Worm (Caenorhabditis elegans) whole organism, L4 larva: ENCODE data around the gene inx-11.

Experiments
- F26F4.8 ChIP-seq: fragments of 200-800 bp; sonication (Bioruptor generic); conservative IDR thresholded peaks from 2 replicates; pipeline ENCODE4 v1.3.6; 2022; ENCODE audit warnings: missing genetic modification characterization, missing compliant biosample characterization
- F37D6.2 ChIP-seq: sonication (generic microtip); optimal IDR thresholded peaks from 2 replicates; lab custom pipeline; 2016; ENCODE audit warnings: mild to moderate bottlenecking, missing genetic modification characterization, missing compliant biosample characterization
- F49E8.2 ChIP-seq: sonication (generic microtip); optimal IDR thresholded peaks from 2 replicates; lab custom pipeline; 2016; ENCODE audit warnings: missing compliant biosample characterization, mild to moderate bottlenecking, missing genetic modification characterization, borderline replicate concordance
- R02D3.7 ChIP-seq: fragments of 150-350 bp; sonication (generic microtip); optimal IDR thresholded peaks from 3 replicates; lab custom pipeline; 2014; ENCODE audit warnings: missing biosample characterization, missing genetic modification characterization
- T20F7.1 ChIP-seq: fragments of 200-800 bp; sonication (Bioruptor generic); optimal IDR thresholded peaks from 2 replicates; lab custom pipeline; 2018; ENCODE audit warnings: mild to moderate bottlenecking, missing genetic modification characterization, missing compliant biosample characterization
- ZK546.5 ChIP-seq, 2 experiments: sonication (generic microtip); optimal IDR thresholded peaks; 2 replicates each; lab custom pipeline; 2017; ENCODE audit warnings: missing biosample characterization in 2 of 2, missing genetic modification characterization in 2 of 2
- ama-1 ChIP-seq: fragments of 150-350 bp; optimal IDR thresholded peaks from 2 replicates; lab custom pipeline; 2014; ENCODE audit warnings: inconsistent platforms, mixed read lengths
- arid-1 ChIP-seq: fragments of 200-800 bp; sonication (Bioruptor generic); conservative IDR thresholded peaks from 2 replicates; pipeline ENCODE4 v1.3.6; 2022; ENCODE audit warnings: missing genetic modification reagents, missing genetic modification characterization, missing compliant biosample characterization
- ceh-32 ChIP-seq: sonication (generic microtip); optimal IDR thresholded peaks from 2 replicates; lab custom pipeline; 2016; ENCODE audit warnings: mild to moderate bottlenecking, missing genetic modification characterization, missing compliant biosample characterization; ENCODE audit not compliant: poor library complexity
- ces-1 ChIP-seq: fragments of 150-350 bp; sonication (generic microtip); optimal IDR thresholded peaks from 4 replicates; lab custom pipeline; 2014; ENCODE audit warnings: missing biosample characterization, missing genetic modification reagents, missing genetic modification characterization
- dmd-6 ChIP-seq: fragments of 200-800 bp; sonication (Bioruptor generic); IDR thresholded peaks from 2 replicates; pipeline ENCODE4 v1.3.6; 2022; ENCODE audit warnings: missing genetic modification reagents, missing genetic modification characterization, missing compliant biosample characterization
- duxl-1 ChIP-seq: sonication (generic microtip); optimal IDR thresholded peaks from 2 replicates; lab custom pipeline; 2016; ENCODE audit warnings: mild to moderate bottlenecking, missing genetic modification characterization, moderate library complexity, missing compliant biosample characterization; ENCODE audit not compliant: poor library complexity
- egl-27 ChIP-seq: sonication (generic microtip); optimal IDR thresholded peaks from 3 replicates; lab custom pipeline; 2017; ENCODE audit warnings: missing biosample characterization, missing genetic modification reagents, missing genetic modification characterization
- fos-1 ChIP-seq: fragments of 150-350 bp; optimal IDR thresholded peaks from 2 replicates; lab custom pipeline; 2014; ENCODE audit warnings: missing biosample characterization, missing genetic modification characterization
- gei-8 ChIP-seq: fragments of 200-800 bp; sonication (Bioruptor generic); optimal IDR thresholded peaks from 2 replicates; lab custom pipeline; 2018; ENCODE audit warnings: mild to moderate bottlenecking, missing genetic modification characterization, missing compliant biosample characterization
- hlh-11 ChIP-seq: fragments of 200-800 bp; sonication (Bioruptor generic); optimal IDR thresholded peaks from 2 replicates; lab custom pipeline; 2018; ENCODE audit warnings: mild to moderate bottlenecking, missing genetic modification characterization, missing compliant biosample characterization
- hlh-30 ChIP-seq: sonication (generic microtip); optimal IDR thresholded peaks from 2 replicates; lab custom pipeline; 2017; ENCODE audit warnings: antibody characterized with exemption, mild to moderate bottlenecking, missing genetic modification characterization, missing compliant biosample characterization; ENCODE audit not compliant: insufficient read depth
- lim-7 ChIP-seq: fragments of 200-800 bp; sonication (Bioruptor generic); IDR thresholded peaks from 2 replicates; pipeline ENCODE4 v1.3.6; 2022; ENCODE audit warnings: missing genetic modification characterization, missing compliant biosample characterization
- lin-15B ChIP-seq: fragments of 150-350 bp; sonication (generic microtip); optimal IDR thresholded peaks from 3 replicates; lab custom pipeline; 2014; ENCODE audit warnings: missing biosample characterization, missing genetic modification characterization
- lin-29 ChIP-seq: fragments of 200-800 bp; sonication (Bioruptor generic); IDR thresholded peaks from 2 replicates; pipeline ENCODE4 v1.3.6; 2022; ENCODE audit warnings: missing genetic modification reagents, missing genetic modification characterization, missing compliant biosample characterization
- lin-38 ChIP-seq: fragments of 200-800 bp; sonication (Bioruptor generic); IDR thresholded peaks from 2 replicates; pipeline ENCODE4 v1.3.6; 2022; ENCODE audit warnings: missing genetic modification reagents, missing genetic modification characterization, missing compliant biosample characterization
- madf-9 ChIP-seq: fragments of 200-800 bp; sonication (Bioruptor generic); conservative IDR thresholded peaks from 2 replicates; pipeline ENCODE4 v1.3.6; 2022; ENCODE audit warnings: missing genetic modification reagents, missing genetic modification characterization, missing compliant biosample characterization
- mxl-2 ChIP-seq: fragments of 200-800 bp; sonication (Bioruptor generic); conservative IDR thresholded peaks from 2 replicates; pipeline ENCODE4 v1.3.6; 2022; ENCODE audit warnings: missing genetic modification reagents, missing genetic modification characterization, missing compliant biosample characterization
- nhr-10 ChIP-seq: fragments of 150-350 bp; optimal IDR thresholded peaks from 2 replicates; lab custom pipeline; 2014; ENCODE audit warnings: missing biosample characterization, missing genetic modification characterization
- nhr-25 ChIP-seq: sonication (generic microtip); optimal IDR thresholded peaks from 2 replicates; lab custom pipeline; 2017; ENCODE audit warnings: missing genetic modification characterization, mild to moderate bottlenecking, missing compliant biosample characterization, antibody characterized with exemption, moderate library complexity, borderline replicate concordance; ENCODE audit not compliant: insufficient read depth
- nhr-28 ChIP-seq: fragments of 150-350 bp; optimal IDR thresholded peaks from 2 replicates; lab custom pipeline; 2014; ENCODE audit warnings: missing biosample characterization, missing genetic modification characterization
- nhr-41 ChIP-seq: fragments of 200-800 bp; sonication (Bioruptor generic); IDR thresholded peaks from 2 replicates; pipeline ENCODE4 v1.3.6; 2022; ENCODE audit warnings: missing genetic modification reagents, missing genetic modification characterization, missing compliant biosample characterization
- nhr-48 ChIP-seq: sonication (generic microtip); optimal IDR thresholded peaks from 2 replicates; lab custom pipeline; 2016; ENCODE audit warnings: mild to moderate bottlenecking, missing genetic modification characterization, missing compliant biosample characterization
- nhr-6 ChIP-seq: fragments of 150-350 bp; optimal IDR thresholded peaks from 2 replicates; lab custom pipeline; 2014; ENCODE audit warnings: missing biosample characterization, missing genetic modification characterization
- nhr-77 ChIP-seq: fragments of 150-350 bp; optimal IDR thresholded peaks from 2 replicates; lab custom pipeline; 2014; ENCODE audit warnings: missing biosample characterization, missing genetic modification characterization
- pqm-1 ChIP-seq: sonication (generic microtip); optimal IDR thresholded peaks from 2 replicates; lab custom pipeline; 2017; ENCODE audit warnings: missing biosample characterization, missing genetic modification characterization
- saeg-2 ChIP-seq: fragments of 200-800 bp; sonication (Bioruptor generic); IDR thresholded peaks from 2 replicates; pipeline ENCODE4 v1.3.6; 2022; ENCODE audit warnings: missing genetic modification reagents, missing genetic modification characterization, missing compliant biosample characterization
- sdz-12 ChIP-seq: fragments of 200-800 bp; sonication (Bioruptor generic); optimal IDR thresholded peaks from 2 replicates; lab custom pipeline; 2018; ENCODE audit warnings: mild to moderate bottlenecking, missing genetic modification characterization, missing compliant biosample characterization
- set-16 ChIP-seq: fragments of 200-800 bp; sonication (Bioruptor generic); IDR thresholded peaks from 2 replicates; pipeline ENCODE4 v1.3.6; 2022; ENCODE audit warnings: missing genetic modification reagents, missing genetic modification characterization, missing compliant biosample characterization
- snpc-4 ChIP-seq: fragments of 150-350 bp; optimal IDR thresholded peaks from 2 replicates; lab custom pipeline; 2014; ENCODE audit warnings: missing biosample characterization, missing genetic modification characterization
- spr-3 ChIP-seq: fragments of 200-800 bp; sonication (Bioruptor generic); optimal IDR thresholded peaks from 2 replicates; lab custom pipeline; 2018; ENCODE audit warnings: mild to moderate bottlenecking, missing genetic modification characterization, missing compliant biosample characterization
- tra-1 ChIP-seq: fragments of 200-800 bp; sonication (Bioruptor generic); IDR thresholded peaks from 2 replicates; pipeline ENCODE4 v1.3.6; 2022; ENCODE audit warnings: missing genetic modification reagents, missing genetic modification characterization, missing compliant biosample characterization
- unc-62 ChIP-seq, 3 experiments: fragments of 150-350 bp in 1 of 3; sonication (generic microtip); optimal IDR thresholded peaks in 2 of 3; peaks in 1 of 3; 1 replicate in 1 of 3; 2 replicates in 2 of 3; lab custom pipeline; 2014 to 2017; ENCODE audit warnings: missing biosample characterization in 3 of 3, missing genetic modification characterization in 3 of 3, missing genetic modification reagents in 3 of 3, missing genotype in 1 of 3
- vab-7 ChIP-seq: fragments of 200-800 bp; sonication (Bioruptor generic); IDR thresholded peaks from 2 replicates; pipeline ENCODE4 v1.3.6; 2022; ENCODE audit warnings: missing genetic modification reagents, missing genetic modification characterization, missing compliant biosample characterization
- zag-1 ChIP-seq: fragments of 150-350 bp; optimal IDR thresholded peaks from 2 replicates; lab custom pipeline; 2014; ENCODE audit warnings: missing biosample characterization, missing genetic modification characterization
- zfp-2 ChIP-seq: sonication (generic microtip); optimal IDR thresholded peaks from 2 replicates; lab custom pipeline; 2016; ENCODE audit warnings: mild to moderate bottlenecking, missing genetic modification characterization, missing compliant biosample characterization
- zfp-3 ChIP-seq: fragments of 200-800 bp; sonication (Bioruptor generic); conservative IDR thresholded peaks from 2 replicates; pipeline ENCODE4 v1.3.6; 2022; ENCODE audit warnings: missing genetic modification reagents, missing genetic modification characterization, missing compliant biosample characterization
- zip-2 ChIP-seq: fragments of 150-350 bp; optimal IDR thresholded peaks from 2 replicates; lab custom pipeline; 2014; ENCODE audit warnings: missing biosample characterization, missing genetic modification characterization
- ztf-11 ChIP-seq: fragments of 150-350 bp; optimal IDR thresholded peaks from 2 replicates; lab custom pipeline; 2014; ENCODE audit warnings: missing biosample characterization, missing genetic modification characterization
- ztf-7 ChIP-seq: fragments of 150-350 bp; optimal IDR thresholded peaks from 2 replicates; lab custom pipeline; 2014; ENCODE audit warnings: missing biosample characterization, missing genetic modification characterization

The inx-11 gene

DNA sequence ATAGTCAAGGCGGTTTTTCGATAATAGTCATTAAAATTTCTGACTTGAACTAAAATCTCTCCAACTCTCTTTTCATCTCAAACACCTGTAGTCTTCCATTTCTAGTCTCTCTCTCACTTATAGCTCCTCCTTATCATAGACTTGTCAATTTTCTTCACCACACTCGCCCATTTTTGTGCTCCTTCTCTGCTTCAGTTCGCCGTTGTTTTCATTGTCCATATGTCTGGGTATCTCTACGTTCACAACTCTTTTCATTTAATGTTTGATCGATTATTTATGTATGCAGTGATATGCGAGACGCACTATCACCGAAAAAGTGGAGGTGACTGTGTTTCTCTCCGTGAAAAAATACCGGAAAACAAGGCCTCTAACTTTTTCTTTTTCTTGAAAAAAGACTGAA, 19.3 kb upstream of the inx-11 start (continued):
- TF ChIP-seq unc-62 (GFP tag; optimal IDR thresholded peaks at IDR 0.05 in 1 of 2; lab: Kevin White, UChicago) (peak in 1 of 2 experiments; percentile 72), unc-62 (tag; optimal IDR thresholded peaks at IDR 0.05; lab: Kevin White, UChicago) (no peak), nhr-41 (GFP tag; lab: Robert Waterston, UW) (no peak), nhr-28 (tag; lab: Kevin White, UChicago) (peak; percentile 94), F26F4.8 (GFP tag; lab: Robert Waterston, UW) (no peak)

DNA sequence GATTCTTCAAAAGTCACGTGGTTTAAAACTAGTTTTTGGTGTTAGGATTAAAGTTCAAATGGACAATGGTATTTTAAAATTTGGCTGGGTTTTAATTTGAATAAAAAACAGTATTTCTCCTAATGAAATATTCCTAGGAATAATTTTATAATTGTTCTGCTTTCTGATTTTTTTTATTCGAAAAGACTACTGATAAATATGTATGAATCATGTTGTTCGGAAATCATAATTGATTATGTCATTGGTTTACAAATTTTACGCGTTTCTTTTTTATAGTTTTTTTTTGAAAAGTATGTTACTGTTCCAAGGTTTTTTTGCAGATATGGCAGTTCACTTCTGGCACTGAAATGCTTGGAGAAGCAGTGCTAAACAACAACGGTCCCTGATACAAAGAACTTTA, 18.7 kb upstream of the inx-11 start, which contains the start of gene F28C1.3:
TSS of gene F28C1.3 (plus strand) at position 301 of the 400 bp plus-strand sequence.
- TF ChIP-seq tra-1 (GFP tag; lab: Robert Waterston, UW), result no peak
- no peak for TF ChIP-seq nhr-10 (tag; lab: Kevin White, UChicago)
- TF ChIP-seq lin-38, result no peak
- TF ChIP-seq nhr-28 (tag; lab: Kevin White, UChicago), result no peak
- TF ChIP-seq F26F4.8 (GFP tag; lab: Robert Waterston, UW), result no peak
- TF ChIP-seq zag-1 (tag; lab: Kevin White, UChicago), result no peak
- no peak for TF ChIP-seq zfp-3 (GFP tag; lab: Robert Waterston, UW)
- no peak for TF ChIP-seq ztf-7
- TF ChIP-seq set-16 (GFP tag; lab: Robert Waterston, UW), result no peak
- TF ChIP-seq nhr-25 (tag; lab: Kevin White, UChicago), result no peak
- no peak for TF ChIP-seq nhr-48
- TF ChIP-seq madf-9 (GFP tag; lab: Robert Waterston, UW), result no peak
- no peak for TF ChIP-seq sdz-12 (GFP tag; lab: Kevin White, UChicago)
- no peak for TF ChIP-seq nhr-6 (tag; lab: Kevin White, UChicago)

ce11 chrV:12470324-12470723, 16.7 kb upstream of the inx-11 start:
- TF ChIP-seq unc-62 (GFP tag; optimal IDR thresholded peaks at IDR 0.05 in 1 of 2; lab: Kevin White, UChicago) (peak in 1 of 2 experiments; percentile 96), unc-62 (tag; optimal IDR thresholded peaks at IDR 0.05; lab: Kevin White, UChicago) (no peak), ces-1 (GFP tag; lab: Kevin White, UChicago) (no peak), egl-27 (tag; lab: Kevin White, UChicago) (no peak)

DNA sequence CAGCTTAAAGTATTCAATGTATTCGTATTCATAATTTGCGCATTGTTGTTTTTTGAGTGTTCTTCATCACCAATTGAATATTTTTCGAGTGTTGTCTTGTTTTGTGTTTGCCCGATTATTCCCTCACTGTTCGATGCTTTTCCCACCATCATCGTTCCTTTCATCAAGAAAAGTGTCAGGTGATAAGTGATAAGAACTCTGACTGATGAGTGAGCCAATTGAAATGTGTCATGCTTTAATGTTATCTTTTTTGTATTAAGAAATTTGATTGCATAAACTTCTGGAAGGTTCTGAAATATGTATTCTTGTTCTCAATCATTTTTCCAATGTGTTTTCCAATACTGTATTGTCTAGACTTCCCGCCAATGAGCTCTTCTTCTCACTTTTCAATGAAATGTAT, 11.7 kb upstream of the inx-11 start:
- TF ChIP-seq nhr-77 (tag; lab: Kevin White, UChicago) (peak; percentile 66), R02D3.7 (no peak), duxl-1 (no peak), spr-3 (GFP tag; lab: Kevin White, UChicago) (no peak), hlh-11 (peak; percentile 80), F49E8.2 (tag; lab: Kevin White, UChicago) (no peak), dmd-6 (GFP tag; lab: Robert Waterston, UW) (peak; percentile 72), ceh-32 (tag; lab: Kevin White, UChicago) (no peak), arid-1 (GFP tag; lab: Robert Waterston, UW) (no peak), zag-1 (tag; lab: Kevin White, UChicago) (no peak), vab-7 (no peak), zfp-2 (tag; lab: Kevin White, UChicago) (no peak), snpc-4 (tag; lab: Kevin White, UChicago) (no peak), mxl-2 (GFP tag; lab: Robert Waterston, UW) (no peak), ztf-11 (tag; lab: Kevin White, UChicago) (no peak), ZK546.5 (tag; optimal IDR thresholded peaks at IDR 0.05; lab: Kevin White, UChicago) (no peak), saeg-2 (GFP tag; lab: Robert Waterston, UW) (no peak), zip-2 (tag; lab: Kevin White, UChicago) (no peak), gei-8 (GFP tag; lab: Kevin White, UChicago) (no peak), fos-1 (tag; lab: Kevin White, UChicago) (no peak), lim-7 (GFP tag; lab: Robert Waterston, UW) (no peak), pqm-1 (tag; lab: Kevin White, UChicago) (peak; percentile 78), lin-15B (tag; lab: Kevin White, UChicago) (no peak), lin-29 (GFP tag; lab: Robert Waterston, UW) (no peak), F26F4.8 (GFP tag; lab: Robert Waterston, UW) (no peak), ama-1 (no peak), T20F7.1 (peak; percentile 48), hlh-30 (peak; percentile 75), F37D6.2 (tag; lab: Kevin White, UChicago) (no peak), nhr-48 (no peak), ces-1 (GFP tag; lab: Kevin White, UChicago) (no peak)
